Fruit fly (Drosophila melanogaster) ovary, adult (tissue): Measurements from ENCODE around the gene pths.

ENCODE experiments used
- CG17801 ChIP-seq: fragments of 200-800 bp; optimal IDR thresholded peaks from 2 replicates; lab custom pipeline; 2019; ENCODE audit warnings: missing biosample characterization, mild to moderate bottlenecking, missing genetic modification characterization, moderate library complexity; ENCODE audit not compliant: partially characterized antibody

pths gene

dm6 chr2L:21149053-21149452 lies 6.0 kb downstream of the pths start:
- no peak for TF ChIP-seq CG17801 (GFP tag; lab: Kevin White, UChicago)

DNA sequence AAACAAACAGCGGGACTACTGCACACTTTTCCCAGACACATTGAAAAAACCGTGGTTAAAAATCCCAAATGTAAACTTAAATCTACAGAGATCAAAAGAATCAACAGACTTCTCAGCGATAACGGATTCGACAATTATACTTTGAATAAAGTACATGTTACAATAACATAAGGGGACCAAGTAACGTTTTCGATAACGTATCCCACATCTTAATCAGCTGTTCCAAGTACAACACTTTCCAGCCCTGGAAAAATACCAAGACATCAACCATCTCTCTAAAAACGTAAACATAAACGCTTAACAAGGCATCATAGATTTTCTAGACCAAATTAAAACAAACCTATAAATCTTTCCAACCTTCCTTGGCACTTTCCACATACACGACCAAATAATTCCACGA lies 10.8 kb downstream of the pths start:
- TF ChIP-seq CG17801 (GFP tag; lab: Kevin White, UChicago): no peak

DNA sequence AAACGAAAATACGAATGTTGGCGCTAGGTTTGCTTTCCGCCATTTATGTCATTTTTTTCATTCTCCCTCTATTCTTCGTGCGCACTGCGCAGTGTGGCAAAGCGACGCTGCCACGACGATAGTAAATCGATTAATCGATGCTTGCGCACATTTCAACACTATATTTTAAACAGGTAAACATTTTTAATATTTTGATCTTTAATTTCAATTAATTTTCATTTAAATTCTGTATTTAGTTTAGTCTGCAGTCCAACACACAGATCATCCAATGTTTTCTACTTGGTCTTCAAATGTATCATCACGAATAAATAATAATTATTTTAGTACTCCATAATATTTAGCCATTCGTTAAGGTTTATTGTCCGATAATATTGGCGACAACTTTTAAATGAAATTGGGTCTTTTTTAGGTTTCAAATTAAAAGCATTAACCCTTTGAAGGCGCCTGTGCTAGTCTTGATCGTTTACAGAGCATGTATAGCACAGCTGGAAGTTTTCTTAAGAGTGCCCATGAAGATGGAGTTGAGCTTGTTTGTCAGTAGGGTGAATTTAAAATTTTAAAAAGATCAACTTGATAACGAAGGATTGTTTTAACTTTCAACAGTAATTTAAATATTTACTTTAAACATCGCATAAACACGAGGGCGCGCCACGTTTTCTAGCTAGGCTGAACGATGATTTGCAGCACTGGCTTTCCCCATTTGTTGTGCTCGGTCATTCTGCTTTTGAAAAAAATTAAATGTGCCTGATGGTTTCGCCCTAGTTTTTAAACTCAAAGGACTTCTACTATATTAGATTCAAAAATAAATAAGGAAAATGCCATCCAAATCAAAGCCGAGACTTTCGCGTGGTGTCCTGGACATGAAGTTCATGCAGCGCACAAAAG lies 13.4 kb downstream of the pths start, which contains the start of the genes Mpp6 and E2f2:
Gene Mpp6, plus strand, starts transcription at position 133 of the 885 bp plus-strand sequence.
Gene E2f2, minus strand, starts transcription at position 594 of the 885 bp plus-strand sequence.
- TF ChIP-seq CG17801 (GFP tag; lab: Kevin White, UChicago): peak; percentile 52

dm6 chr2L:21158554-21158953 lies 15.5 kb downstream of the pths start, which contains the start of the genes Coq3 and Pld3:
Gene Coq3 (minus strand): TSS chr2L:21158611.
Gene Pld3 (plus strand): TSS chr2L:21158847.
- TF ChIP-seq CG17801 (GFP tag; lab: Kevin White, UChicago): peak; percentile 93

- TF ChIP-seq CG17801 (GFP tag; lab: Kevin White, UChicago): peak; percentile 52
Observed at dm6 chr2L:21162875-21163274, 19.8 kb downstream of the pths start, which contains the start of gene Nbr. Gene Nbr (minus strand): TSS chr2L:21163083.

- no peak for TF ChIP-seq CG17801 (GFP tag; lab: Kevin White, UChicago)
Observed at dm6 chr2L:21163311-21163842, 20.3 kb downstream of the pths start, which contains the start of gene Noc2. Gene Noc2 (plus strand): TSS chr2L:21163641.

DNA sequence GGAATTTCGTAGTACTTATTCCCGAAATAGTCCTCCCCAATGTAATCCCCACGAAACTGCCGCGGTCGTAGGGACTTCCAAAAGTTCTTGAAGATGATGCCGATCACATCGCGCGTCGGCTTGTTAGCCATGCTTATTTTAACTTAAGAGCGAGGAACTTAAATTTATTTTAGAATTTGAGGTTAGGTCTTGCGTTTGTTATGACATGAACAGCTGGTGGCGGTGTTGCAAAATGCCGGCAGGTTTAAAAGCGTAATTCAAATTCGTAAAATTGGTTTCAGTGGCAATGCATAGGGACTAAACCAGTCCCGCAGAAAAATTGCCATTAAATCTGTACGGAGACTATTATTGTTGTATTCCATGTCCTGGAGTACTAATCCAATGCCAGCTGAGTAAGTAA lies 23.4 kb downstream of the pths start:
- TF ChIP-seq CG17801 (GFP tag; lab: Kevin White, UChicago): peak; percentile 47

dm6 chr2L:21168295-21169159 lies 25.5 kb downstream of the pths start, which contains the start of the genes mAcon1, CG43345 and CG43346:
Gene mAcon1 (plus strand): TSS chr2L:21168570.
Gene CG43345 (minus strand): TSS chr2L:21168581.
Gene CG43346 (minus strand): TSS chr2L:21168581.
- peak; percentile 71 for TF ChIP-seq CG17801 (GFP tag; lab: Kevin White, UChicago)

dm6 chr2L:21169160-21169624 lies 26.2 kb downstream of the pths start:
- TF ChIP-seq CG17801 (GFP tag; lab: Kevin White, UChicago): no peak

DNA sequence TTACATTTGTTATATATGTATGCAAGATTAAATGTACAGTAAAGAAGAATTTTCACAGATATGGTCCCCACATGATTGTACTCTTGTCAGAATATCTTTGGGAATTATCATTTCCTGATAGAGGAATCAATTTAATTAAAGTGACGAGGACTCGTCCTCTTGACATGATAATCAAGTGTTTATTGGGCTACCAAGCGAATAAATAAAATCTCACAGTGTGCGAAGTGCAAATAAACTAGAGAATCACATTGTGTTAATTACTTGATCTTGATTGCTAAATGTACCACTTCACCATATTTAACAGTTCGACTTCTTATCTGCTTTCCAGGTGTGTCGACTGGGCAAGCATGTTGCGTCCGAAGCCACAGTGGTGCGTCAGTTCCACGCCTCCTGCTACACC lies 26.8 kb downstream of the pths start:
- TF ChIP-seq CG17801 (GFP tag; lab: Kevin White, UChicago): no peak

DNA sequence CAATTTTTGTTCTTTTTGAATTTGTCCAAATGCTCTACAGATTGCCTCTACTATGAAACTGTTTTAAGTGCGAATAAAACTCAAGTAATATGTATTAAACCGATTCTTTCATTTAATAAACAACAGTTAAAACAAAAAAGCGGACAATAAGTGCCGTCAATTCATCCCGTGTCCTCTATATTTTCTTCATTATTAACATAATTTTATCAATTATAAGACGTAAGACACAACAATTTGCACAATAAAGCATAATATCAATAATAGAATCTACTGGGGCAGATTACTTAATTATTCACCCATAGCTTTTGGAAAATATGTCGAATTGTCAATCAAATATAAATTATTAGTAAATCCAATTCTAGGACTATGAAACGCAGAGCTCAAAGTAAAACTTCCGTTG lies 29.9 kb downstream of the pths start, which contains the start of gene CG31627:
Gene CG31627, plus strand, starts transcription at position 301 of the 400 bp plus-strand sequence.
- no peak for TF ChIP-seq CG17801 (GFP tag; lab: Kevin White, UChicago)

dm6 chr2L:21178436-21179216 lies 35.6 kb downstream of the pths start:
- TF ChIP-seq CG17801 (GFP tag; lab: Kevin White, UChicago): no peak

DNA sequence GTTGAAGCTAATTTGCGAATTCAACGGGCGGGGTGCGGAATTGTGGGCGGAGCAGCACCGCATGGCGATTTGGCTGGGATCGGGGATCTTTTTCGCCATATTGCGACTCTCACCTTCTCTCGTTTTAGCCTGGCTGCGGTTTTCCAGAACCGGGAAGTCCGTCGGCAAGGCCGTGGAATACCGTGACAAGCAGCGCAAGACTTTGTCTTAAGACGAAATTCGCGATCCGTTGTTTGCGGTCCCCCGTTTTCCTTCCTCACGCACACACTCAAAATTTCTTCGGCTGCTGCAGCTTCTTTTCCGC lies 36.1 kb downstream of the pths start:
- TF ChIP-seq CG17801 (GFP tag; lab: Kevin White, UChicago): no peak

dm6 chr2L:21179615-21180031 lies 36.6 kb downstream of the pths start, which contains the start of the genes bur and Mcm10:
Gene bur (minus strand): TSS chr2L:21179683.
Gene Mcm10 (plus strand): TSS chr2L:21179933.
- no peak for TF ChIP-seq CG17801 (GFP tag; lab: Kevin White, UChicago)
